Worm (Caenorhabditis elegans): ENCODE data around the gene F09E5.3.

The F09E5.3 gene

DNA sequence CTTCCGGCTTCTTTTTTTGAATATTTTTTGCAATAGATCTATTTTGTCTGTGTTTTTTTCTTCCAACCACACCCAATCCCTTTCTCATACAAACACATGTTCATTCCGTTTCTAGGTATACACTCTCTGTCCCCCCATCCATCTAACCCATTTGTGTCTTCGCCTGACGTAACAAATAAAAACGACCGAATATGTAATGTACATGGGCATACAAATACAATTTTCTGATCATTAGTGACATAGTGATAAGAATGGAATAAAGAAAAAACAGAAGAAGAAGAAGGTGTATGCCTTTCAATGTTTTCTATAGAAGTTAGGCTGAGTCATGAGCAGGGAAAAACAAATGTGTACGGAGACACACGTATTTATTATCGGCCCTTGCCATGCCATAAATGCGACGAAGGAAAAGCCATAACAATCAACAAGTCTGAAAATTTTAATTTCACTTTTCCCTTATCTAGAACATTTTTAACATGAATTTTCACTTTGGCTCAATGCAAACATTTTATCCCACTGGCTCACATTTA, 40.0 kb upstream of the F09E5.3 start (continued):
- TF ChIP-seq jun-1 (tag; optimal IDR thresholded peaks at IDR 0.05) = no peak
- no peak for TF ChIP-seq saeg-2 (GFP tag; IDR thresholded peaks at IDR 0.05)
- no peak for TF ChIP-seq zag-1 (tag; optimal IDR thresholded peaks at IDR 0.05)
- no peak for TF ChIP-seq lir-3 (tag; optimal IDR thresholded peaks at IDR 0.05)
- TF ChIP-seq tag-97 (GFP tag; IDR thresholded peaks at IDR 0.05) = no peak
- no peak for TF ChIP-seq ama-1 (optimal IDR thresholded peaks at IDR 0.05)
- no peak for TF ChIP-seq D1046.2 (GFP tag; IDR thresholded peaks at IDR 0.05)
- no peak for TF ChIP-seq madf-9 (GFP tag; conservative IDR thresholded peaks at IDR 0.05)
- no peak for TF ChIP-seq ceh-82 (tag; optimal IDR thresholded peaks at IDR 0.05)
- TF ChIP-seq R02D3.7 (tag; optimal IDR thresholded peaks at IDR 0.05) = no peak
- TF ChIP-seq lin-29 (GFP tag; IDR thresholded peaks at IDR 0.05) = no peak
- TF ChIP-seq nhr-77 (tag; optimal IDR thresholded peaks at IDR 0.05) = no peak
- no peak for TF ChIP-seq nhr-102 (tag; optimal IDR thresholded peaks at IDR 0.05)
- TF ChIP-seq dve-1 (tag; optimal IDR thresholded peaks at IDR 0.05; ENCODE audit: insufficient read depth) = peak; percentile 32
- no peak for TF ChIP-seq vab-7 (GFP tag; IDR thresholded peaks at IDR 0.05)
- TF ChIP-seq sdz-12 (GFP tag; optimal IDR thresholded peaks at IDR 0.05) = no peak
- peak; percentile 44 for TF ChIP-seq aha-1 (tag)
- no peak for TF ChIP-seq dmd-6 (GFP tag; IDR thresholded peaks at IDR 0.05)
- peak; percentile 6 for TF ChIP-seq cey-2 (tag; optimal IDR thresholded peaks at IDR 0.05; ENCODE audit: borderline replicate concordance, insufficient read depth)
- TF ChIP-seq hlh-11 (tag; optimal IDR thresholded peaks at IDR 0.05) = peak; percentile 21
- no peak for TF ChIP-seq daf-12 (tag; optimal IDR thresholded peaks at IDR 0.05)
- no peak for TF ChIP-seq nhr-10 (tag; optimal IDR thresholded peaks at IDR 0.05)
- TF ChIP-seq lsy-2 (tag; optimal IDR thresholded peaks at IDR 0.05) = peak in 1 of 2 experiments; percentile 34
- no peak for TF ChIP-seq ztf-7 (tag; optimal IDR thresholded peaks at IDR 0.05)
- TF ChIP-seq nhr-11 (tag; optimal IDR thresholded peaks at IDR 0.05) = no peak
- TF ChIP-seq skn-1 (tag; optimal IDR thresholded peaks at IDR 0.05) = no peak

DNA sequence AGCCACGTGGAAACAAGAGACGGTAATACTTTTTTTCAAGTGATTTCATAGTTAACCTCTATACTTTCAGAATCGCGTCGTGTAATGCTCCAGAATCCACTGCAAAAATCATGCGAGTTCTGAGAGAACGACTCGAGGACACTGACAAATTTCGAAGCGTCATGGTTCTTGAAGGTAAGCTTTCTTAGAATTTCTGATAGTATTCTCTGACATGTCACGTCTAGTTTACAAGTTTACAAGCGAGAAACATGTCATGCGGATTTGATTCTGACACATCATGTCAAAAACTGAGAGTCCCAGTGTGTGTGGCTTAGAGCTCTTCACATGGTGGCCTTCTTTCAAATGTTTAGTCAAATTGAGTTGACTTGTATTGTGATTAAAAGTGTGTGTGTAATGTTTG, 39.2 kb upstream of the F09E5.3 start:
- TF ChIP-seq pha-4 (GFP tag; IDR thresholded peaks at IDR 0.05) = no peak
- no peak for TF ChIP-seq pha-4 (tag; optimal IDR thresholded peaks at IDR 0.05)
- peak; percentile 19 for TF ChIP-seq hlh-30 (tag; optimal IDR thresholded peaks at IDR 0.05; ENCODE audit: insufficient read depth)
- TF ChIP-seq dmd-8 (GFP tag; IDR thresholded peaks at IDR 0.05) = no peak
- TF ChIP-seq ama-1 (optimal IDR thresholded peaks at IDR 0.05) = no peak
- TF ChIP-seq zfp-3 (GFP tag; conservative IDR thresholded peaks at IDR 0.05) = no peak
- peak in 1 of 2 experiments; percentile 89 for TF ChIP-seq unc-62 (GFP tag; optimal IDR thresholded peaks at IDR 0.05 in 1 of 2)
- TF ChIP-seq unc-62 (tag; optimal IDR thresholded peaks at IDR 0.05) = no peak
- TF ChIP-seq ceh-32 (tag; optimal IDR thresholded peaks at IDR 0.05; ENCODE audit: poor library complexity) = no peak
- TF ChIP-seq tag-97 (GFP tag; IDR thresholded peaks at IDR 0.05) = no peak

ce11 chrII:5335370-5336034, 38.3 kb upstream of the F09E5.3 start:
- TF ChIP-seq attf-4 (tag; optimal IDR thresholded peaks at IDR 0.05) (no peak), snpc-4 (tag; optimal IDR thresholded peaks at IDR 0.05) (no peak), spr-1 (tag; optimal IDR thresholded peaks at IDR 0.05) (no peak), nhr-48 (tag; optimal IDR thresholded peaks at IDR 0.05) (no peak), ceh-20 (GFP tag; IDR thresholded peaks at IDR 0.05) (no peak), gei-8 (GFP tag; optimal IDR thresholded peaks at IDR 0.05) (no peak), lin-29 (GFP tag; IDR thresholded peaks at IDR 0.05) (no peak), unc-62 (GFP tag; optimal IDR thresholded peaks at IDR 0.05 in 1 of 2) (peak in 1 of 2 experiments; percentile 96), unc-62 (tag; optimal IDR thresholded peaks at IDR 0.05) (no peak), madf-9 (GFP tag; conservative IDR thresholded peaks at IDR 0.05) (no peak), lin-15B (tag; optimal IDR thresholded peaks at IDR 0.05) (no peak), hlh-30 (tag; optimal IDR thresholded peaks at IDR 0.05; ENCODE audit: insufficient read depth) (peak; percentile 38), dmd-8 (GFP tag; IDR thresholded peaks at IDR 0.05) (no peak), ctbp-1 (GFP tag; IDR thresholded peaks at IDR 0.05) (no peak), lin-13 (GFP tag; optimal IDR thresholded peaks at IDR 0.05) (no peak), egl-43 (GFP tag; IDR thresholded peaks at IDR 0.05) (no peak), madf-5 (GFP tag; IDR thresholded peaks at IDR 0.05) (no peak), mxl-2 (GFP tag; conservative IDR thresholded peaks at IDR 0.05) (no peak), spr-3 (GFP tag; optimal IDR thresholded peaks at IDR 0.05) (no peak), nhr-237 (tag; optimal IDR thresholded peaks at IDR 0.05) (no peak), D1046.2 (GFP tag; IDR thresholded peaks at IDR 0.05) (no peak), zfp-2 (tag; optimal IDR thresholded peaks at IDR 0.05) (no peak)
